Fruit fly (Drosophila melanogaster) whole organism, prepupa: ENCODE data around the gene CG43131.
A peak's percentile ranks its signal among the peaks of the same experiment; 100 is the strongest.

Experiments used
- Blimp-1 ChIP-seq: fragments of 200-800 bp; sonication (Bioruptor generic); optimal IDR thresholded peaks from 3 replicates; lab custom pipeline; 2017; ENCODE audit warnings: missing biosample characterization, missing genetic modification characterization, mild to moderate bottlenecking, moderate library complexity, missing genetic modification reagents
- CG11294 ChIP-seq: fragments of 200-800 bp; sonication (Bioruptor generic); IDR thresholded peaks from 2 replicates; pipeline ENCODE4 v1.3.6; 2022; ENCODE audit warnings: missing biosample characterization, missing genetic modification characterization
- CG11762 ChIP-seq: fragments of 200-800 bp; sonication (Bioruptor generic); optimal IDR thresholded peaks from 3 replicates; lab custom pipeline; 2016; ENCODE audit warnings: missing biosample characterization, missing genetic modification characterization; ENCODE audit not compliant: insufficient read depth
- CG11902 ChIP-seq: fragments of 200-800 bp; sonication (Bioruptor generic); optimal IDR thresholded peaks from 3 replicates; lab custom pipeline; 2016; ENCODE audit warnings: missing biosample characterization, missing genetic modification characterization
- CG1621 ChIP-seq: fragments of 200-800 bp; sonication (Bioruptor generic); optimal IDR thresholded peaks from 3 replicates; lab custom pipeline; 2018; ENCODE audit warnings: missing biosample characterization, mild to moderate bottlenecking, missing genetic modification characterization
- CG16779 ChIP-seq: fragments of 200-800 bp; sonication (Bioruptor generic); optimal IDR thresholded peaks from 3 replicates; lab custom pipeline; 2017; ENCODE audit warnings: missing biosample characterization, mild to moderate bottlenecking, missing genetic modification characterization
- CG3032 ChIP-seq: fragments of 200-800 bp; optimal IDR thresholded peaks from 2 replicates; lab custom pipeline; 2019; ENCODE audit warnings: missing biosample characterization, mild to moderate bottlenecking, missing genetic modification characterization, moderate library complexity
- CG31627 ChIP-seq: fragments of 200-800 bp; sonication (Bioruptor generic); optimal IDR thresholded peaks from 3 replicates; lab custom pipeline; 2016; ENCODE audit warnings: missing biosample characterization, missing genetic modification characterization
- CG32006 ChIP-seq: fragments of 200-800 bp; sonication (Bioruptor generic); optimal IDR thresholded peaks from 3 replicates; lab custom pipeline; 2017; ENCODE audit warnings: missing biosample characterization, mild to moderate bottlenecking, missing genetic modification characterization
- CG34406 ChIP-seq: fragments of 200-800 bp; sonication (Bioruptor generic); optimal IDR thresholded peaks from 3 replicates; lab custom pipeline; 2016; ENCODE audit warnings: missing biosample characterization, missing genetic modification characterization
- CG3919 ChIP-seq: fragments of 200-800 bp; sonication (Bioruptor generic); optimal IDR thresholded peaks from 3 replicates; lab custom pipeline; 2016; ENCODE audit warnings: missing biosample characterization, missing genetic modification characterization
- CG4318 ChIP-seq: fragments of 200-800 bp; sonication (Bioruptor generic); optimal IDR thresholded peaks from 3 replicates; lab custom pipeline; 2017; ENCODE audit warnings: missing biosample characterization, mild to moderate bottlenecking, missing genetic modification characterization
- CG6163 ChIP-seq: fragments of 200-800 bp; sonication (Bioruptor generic); IDR thresholded peaks from 3 replicates; pipeline ENCODE4 v1.3.6; 2022; ENCODE audit warnings: missing biosample characterization, missing genetic modification characterization
- CG6276 ChIP-seq: fragments of 200-800 bp; sonication (Bioruptor generic); optimal IDR thresholded peaks from 2 replicates; lab custom pipeline; 2017; ENCODE audit warnings: missing biosample characterization, mild to moderate bottlenecking, missing genetic modification characterization
- CG6792 ChIP-seq: fragments of 200-800 bp; sonication (Bioruptor generic); optimal IDR thresholded peaks from 3 replicates; lab custom pipeline; 2016; ENCODE audit warnings: missing biosample characterization, missing genetic modification characterization
- CG6808 ChIP-seq: fragments of 200-800 bp; sonication (Bioruptor generic); optimal IDR thresholded peaks from 3 replicates; lab custom pipeline; 2017; ENCODE audit warnings: missing biosample characterization, missing genetic modification characterization, mild to moderate bottlenecking, moderate library complexity, missing genetic modification reagents
- CG6854 ChIP-seq: fragments of 200-800 bp; sonication (Bioruptor generic); optimal IDR thresholded peaks from 2 replicates; lab custom pipeline; 2017; ENCODE audit warnings: missing biosample characterization, mild to moderate bottlenecking, missing genetic modification characterization
- CG8319 ChIP-seq: fragments of 200-800 bp; sonication (Bioruptor generic); optimal IDR thresholded peaks from 3 replicates; lab custom pipeline; 2016; ENCODE audit warnings: missing biosample characterization, missing genetic modification characterization
- CG8632 ChIP-seq: fragments of 200-800 bp; sonication (Bioruptor generic); optimal IDR thresholded peaks from 3 replicates; lab custom pipeline; 2016; ENCODE audit warnings: missing biosample characterization, missing genetic modification characterization
- CG9139 ChIP-seq: fragments of 200-800 bp; sonication (Bioruptor generic); optimal IDR thresholded peaks from 3 replicates; lab custom pipeline; 2017; ENCODE audit warnings: missing biosample characterization, mild to moderate bottlenecking, missing genetic modification characterization
- Eip78C ChIP-seq: fragments of 200-800 bp; sonication (Bioruptor generic); peaks from one replicate; lab custom pipeline; 2016; ENCODE audit warnings: missing biosample characterization, missing genetic modification characterization
- Eip93F ChIP-seq: fragments of 200-800 bp; sonication (Bioruptor generic); optimal IDR thresholded peaks from 2 replicates; lab custom pipeline; 2016; ENCODE audit warnings: missing biosample characterization, mild to moderate bottlenecking, missing genetic modification characterization
- Ets21C ChIP-seq: fragments of 200-800 bp; sonication (Bioruptor generic); optimal IDR thresholded peaks from 3 replicates; lab custom pipeline; 2016; ENCODE audit warnings: missing biosample characterization, missing genetic modification characterization
- Gug ChIP-seq: fragments of 200-800 bp; sonication (Bioruptor generic); IDR thresholded peaks from 2 replicates; pipeline ENCODE4 v1.3.6; 2022; ENCODE audit warnings: missing biosample characterization, missing genetic modification characterization
- Hr38 ChIP-seq: sonication (Bioruptor generic); optimal IDR thresholded peaks from 2 replicates; lab custom pipeline; 2016; ENCODE audit warnings: missing biosample characterization, missing genetic modification characterization
- Hr39 ChIP-seq: fragments of 200-800 bp; sonication (Bioruptor generic); optimal IDR thresholded peaks from 2 replicates; lab custom pipeline; 2016; ENCODE audit warnings: missing biosample characterization, missing genetic modification characterization
- Lpt ChIP-seq: fragments of 200-800 bp; sonication (Bioruptor generic); optimal IDR thresholded peaks from 3 replicates; lab custom pipeline; 2016; ENCODE audit warnings: missing biosample characterization, missing genetic modification characterization
- OdsH ChIP-seq: fragments of 200-800 bp; sonication (Bioruptor generic); optimal IDR thresholded peaks from 3 replicates; lab custom pipeline; 2016; ENCODE audit warnings: missing biosample characterization, missing genetic modification characterization
- Smox ChIP-seq: fragments of 200-800 bp; sonication (Bioruptor generic); optimal IDR thresholded peaks from 3 replicates; lab custom pipeline; 2016; ENCODE audit warnings: missing biosample characterization, missing genetic modification characterization
- Sox102F ChIP-seq: fragments of 200-800 bp; sonication (Bioruptor generic); optimal IDR thresholded peaks from 2 replicates; lab custom pipeline; 2016; ENCODE audit warnings: missing biosample characterization, mild to moderate bottlenecking, missing genetic modification characterization
- Sox15 ChIP-seq: fragments of 200-800 bp; sonication (Bioruptor generic); optimal IDR thresholded peaks from 3 replicates; lab custom pipeline; 2016; ENCODE audit warnings: missing biosample characterization, missing genetic modification characterization
- achi ChIP-seq: fragments of 200-800 bp; sonication (Bioruptor generic); optimal IDR thresholded peaks from 3 replicates; lab custom pipeline; 2016; ENCODE audit warnings: missing biosample characterization, missing genetic modification characterization
- acj6 ChIP-seq: fragments of 200-800 bp; sonication (Bioruptor generic); optimal IDR thresholded peaks from 3 replicates; lab custom pipeline; 2016; ENCODE audit warnings: missing biosample characterization, missing genetic modification characterization
- cyc ChIP-seq: fragments of 200-800 bp; sonication (Bioruptor generic); optimal IDR thresholded peaks from 3 replicates; lab custom pipeline; 2016; ENCODE audit warnings: missing biosample characterization, missing genetic modification characterization
- dac ChIP-seq: fragments of 200-800 bp; sonication (Bioruptor generic); optimal IDR thresholded peaks from 2 replicates; lab custom pipeline; 2017; ENCODE audit warnings: missing biosample characterization, mild to moderate bottlenecking, missing genetic modification characterization
- dsx ChIP-seq: fragments of 200-800 bp; optimal IDR thresholded peaks from 3 replicates; lab custom pipeline; 2019; ENCODE audit warnings: missing biosample characterization, mild to moderate bottlenecking, missing genetic modification characterization, moderate library complexity; ENCODE audit not compliant: poor library complexity, severe bottlenecking
- eg ChIP-seq: fragments of 200-800 bp; sonication (Bioruptor generic); IDR thresholded peaks from 3 replicates; pipeline ENCODE4 v1.3.6; 2022; ENCODE audit warnings: missing biosample characterization, missing genetic modification characterization
- esn ChIP-seq: fragments of 200-800 bp; sonication (Bioruptor generic); optimal IDR thresholded peaks from 2 replicates; lab custom pipeline; 2016; ENCODE audit warnings: missing biosample characterization, mild to moderate bottlenecking, missing genetic modification characterization, moderate library complexity
- fd59A ChIP-seq: fragments of 200-800 bp; sonication (Bioruptor generic); optimal IDR thresholded peaks from 2 replicates; lab custom pipeline; 2017; ENCODE audit warnings: missing biosample characterization, mild to moderate bottlenecking, missing genetic modification characterization, missing genetic modification reagents
- fd85E ChIP-seq: fragments of 200-800 bp; sonication (Bioruptor generic); optimal IDR thresholded peaks from 3 replicates; lab custom pipeline; 2016; ENCODE audit warnings: missing biosample characterization, missing genetic modification characterization
- fkh ChIP-seq: fragments of 200-800 bp; sonication (Bioruptor generic); optimal IDR thresholded peaks from 3 replicates; lab custom pipeline; 2017; ENCODE audit warnings: missing biosample characterization, mild to moderate bottlenecking, missing genetic modification characterization, moderate library complexity
- net ChIP-seq: fragments of 200-800 bp; sonication (Bioruptor generic); optimal IDR thresholded peaks from 3 replicates; lab custom pipeline; 2016; ENCODE audit warnings: missing biosample characterization, missing genetic modification characterization
- pdm3 ChIP-seq: fragments of 200-800 bp; sonication (Bioruptor generic); optimal IDR thresholded peaks from 3 replicates; lab custom pipeline; 2016; ENCODE audit warnings: missing biosample characterization, missing genetic modification characterization
- salr ChIP-seq, 2 experiments: fragments of 200-800 bp; sonication (Bioruptor generic); optimal IDR thresholded peaks; 3 replicates each; lab custom pipeline; 2016 to 2018; ENCODE audit warnings: missing biosample characterization in 2 of 2, missing genetic modification characterization in 2 of 2, mild to moderate bottlenecking in 1 of 2
- spab ChIP-seq: fragments of 200-800 bp; sonication (Bioruptor generic); optimal IDR thresholded peaks from 2 replicates; lab custom pipeline; 2017; ENCODE audit warnings: missing biosample characterization, mild to moderate bottlenecking, missing genetic modification characterization, missing genetic modification reagents
- ss ChIP-seq, 2 experiments: fragments of 200-800 bp; sonication (Bioruptor generic); optimal IDR thresholded peaks; 2 replicates in 1 of 2; 3 replicates in 1 of 2; lab custom pipeline; 2017 to 2018; ENCODE audit warnings: mild to moderate bottlenecking in 2 of 2, missing biosample characterization in 2 of 2, missing genetic modification characterization in 2 of 2, moderate library complexity in 1 of 2
- topi ChIP-seq: fragments of 200-800 bp; sonication (Bioruptor generic); optimal IDR thresholded peaks from 3 replicates; lab custom pipeline; 2016; ENCODE audit warnings: missing biosample characterization, missing genetic modification characterization
- vri ChIP-seq: fragments of 200-800 bp; sonication (Bioruptor generic); optimal IDR thresholded peaks from 3 replicates; lab custom pipeline; 2016; ENCODE audit warnings: missing biosample characterization, mild to moderate bottlenecking, missing genetic modification characterization

Gene CG43131

dm6 chr3R:5060669-5061339 lies 48.2 kb downstream of the CG43131 start (continued):
- TF ChIP-seq CG31627 (peak; percentile 90), CG8632 (GFP tag; lab: Kevin White, UChicago) (peak; percentile 77), CG16779 (tag; lab: Kevin White, UChicago) (peak; percentile 61), fd85E (GFP tag; lab: Kevin White, UChicago) (no peak), salr (GFP tag; optimal IDR thresholded peaks at IDR 0.05; lab: Kevin White, UChicago) (peak in 1 of 2 experiments; percentile 87), CG11294 (GFP tag; lab: Robert Waterston, UW) (peak; percentile 39; the same call in 1 of the 2 replicates), esn (peak; percentile 91), CG32006 (GFP tag; lab: Kevin White, UChicago) (peak; percentile 92), CG3032 (tag; lab: Kevin White, UChicago) (peak; percentile 69), Hr38 (GFP tag; lab: Kevin White, UChicago) (no peak), CG11762 (GFP tag; lab: Kevin White, UChicago) (peak; percentile 76), Blimp-1 (GFP tag; lab: Kevin White, UChicago) (peak; percentile 44), pdm3 (GFP tag; lab: Kevin White, UChicago) (peak; percentile 83), Smox (GFP tag; lab: Kevin White, UChicago) (peak; percentile 85), Sox102F (GFP tag; lab: Kevin White, UChicago) (peak; percentile 87), vri (GFP tag; lab: Kevin White, UChicago) (peak; percentile 61), topi (peak; percentile 91), cyc (GFP tag; lab: Kevin White, UChicago) (peak; percentile 88), CG6808 (GFP tag; lab: Kevin White, UChicago) (peak; percentile 73), achi (peak; percentile 79), Ets21C (GFP tag; lab: Kevin White, UChicago) (peak; percentile 85), Gug (no peak), Sox15 (peak; percentile 75), CG6276 (peak; percentile 78), net (peak; percentile 76), spab (peak; percentile 81), CG6854 (peak; percentile 33), CG4318 (peak; percentile 83), Hr39 (GFP tag; lab: Kevin White, UChicago) (peak; percentile 89), CG3919 (GFP tag; lab: Kevin White, UChicago) (peak; percentile 82), Eip78C (peak; percentile 98), CG8319 (GFP tag; lab: Kevin White, UChicago) (peak; percentile 66), fd59A (peak; percentile 78), Lpt (peak; percentile 68), ss (GFP tag; optimal IDR thresholded peaks at IDR 0.05; lab: Kevin White, UChicago) (peak; percentile 53 to 99), CG34406 (GFP tag; lab: Kevin White, UChicago) (peak; percentile 80), acj6 (GFP tag; lab: Kevin White, UChicago) (peak; percentile 85)
- TF ChIP-seq, all 60 proteins: peak for 55

- TF ChIP-seq CG32006 (GFP tag; lab: Kevin White, UChicago) (peak; percentile 61), Eip93F (no peak), dac (GFP tag; lab: Kevin White, UChicago) (no peak), OdsH (peak; percentile 67), CG6808 (GFP tag; lab: Kevin White, UChicago) (peak; percentile 32), CG3032 (tag; lab: Kevin White, UChicago) (peak; percentile 60), CG1621 (tag; lab: Kevin White, UChicago) (peak; percentile 27), Eip78C (peak; percentile 97), CG9139 (GFP tag; lab: Kevin White, UChicago) (peak; percentile 30), CG4318 (peak; percentile 41), Gug (0 out of 2 replicates have a peak, but pooled peaks have one; percentile 26), fd59A (peak; percentile 34), CG8319 (GFP tag; lab: Kevin White, UChicago) (peak; percentile 53), eg (GFP tag; lab: Robert Waterston, UW) (peak; percentile 48), spab (peak; percentile 58), CG6163 (peak; percentile 62), CG6276 (no peak), CG11902 (GFP tag; lab: Kevin White, UChicago) (peak; percentile 56), Smox (GFP tag; lab: Kevin White, UChicago) (peak; percentile 73), CG31627 (peak; percentile 76), fkh (GFP tag; lab: Kevin White, UChicago) (no peak), CG16779 (tag; lab: Kevin White, UChicago) (no peak), CG6792 (GFP tag; lab: Kevin White, UChicago) (peak; percentile 51), dsx (GFP tag; lab: Kevin White, UChicago) (peak; percentile 54), topi (peak; percentile 81), Hr38 (GFP tag; lab: Kevin White, UChicago) (no peak)
Observed at dm6 chr3R:5060281-5060668, 48.7 kb downstream of the CG43131 start.
